Worm (Caenorhabditis elegans): ENCODE results near the gene acaa-2.

ce11 chrIII:13307107-13307506, 37.6 kb upstream of the acaa-2 start, which contains the start of the genes klp-19 and slc-36.1:
- no peak for TF ChIP-seq nhr-11 (tag; optimal IDR thresholded peaks at IDR 0.05)
- TF ChIP-seq zip-5 (tag; optimal IDR thresholded peaks at IDR 0.05): no peak
- no peak for TF ChIP-seq che-1 (tag; optimal IDR thresholded peaks at IDR 0.05)
- no peak for TF ChIP-seq ceh-18 (tag; optimal IDR thresholded peaks at IDR 0.05)
- TF ChIP-seq sox-2 (GFP tag; IDR thresholded peaks at IDR 0.05): no peak
- no peak for TF ChIP-seq hlh-6 (tag; optimal IDR thresholded peaks at IDR 0.05)
- no peak for TF ChIP-seq ceh-22 (tag; optimal IDR thresholded peaks at IDR 0.05)
- no peak for TF ChIP-seq hlh-30 (tag; optimal IDR thresholded peaks at IDR 0.05; ENCODE audit: insufficient read depth)

Measured in whole organism, late embryonic.